Fruit fly (Drosophila melanogaster) whole organism, embryonic: Measurements from ENCODE around the gene Grip128.

ENCODE experiments used
- ATbp ChIP-seq: fragments of 200-800 bp; sonication (Bioruptor generic); optimal IDR thresholded peaks from 2 replicates; lab custom pipeline; 2017; ENCODE audit warnings: missing biosample characterization, mild to moderate bottlenecking, missing genetic modification characterization, missing genetic modification reagents
- CG10209 ChIP-seq: fragments of 200-800 bp; sonication (Bioruptor generic); optimal IDR thresholded peaks from 3 replicates; lab custom pipeline; 2017; ENCODE audit warnings: missing biosample characterization, mild to moderate bottlenecking, missing genetic modification characterization, missing genetic modification reagents
- CG10959 ChIP-seq: fragments of 200-800 bp; sonication (Bioruptor generic); IDR thresholded peaks from 2 replicates; pipeline ENCODE4 v1.3.6; 2022; ENCODE audit warnings: missing biosample characterization, missing genetic modification characterization
- CG10979 ChIP-seq: fragments of 200-800 bp; sonication (Bioruptor generic); optimal IDR thresholded peaks from 2 replicates; lab custom pipeline; 2018; ENCODE audit warnings: missing biosample characterization, mild to moderate bottlenecking, missing genetic modification characterization, moderate library complexity
- CG11560 ChIP-seq: fragments of 200-800 bp; sonication (Bioruptor generic); IDR thresholded peaks from 3 replicates; pipeline ENCODE4 v1.3.6; 2022; ENCODE audit warnings: missing biosample characterization, missing genetic modification characterization
- CG12391 ChIP-seq: fragments of 200-800 bp; sonication (Bioruptor generic); optimal IDR thresholded peaks from 3 replicates; lab custom pipeline; 2018; ENCODE audit warnings: missing biosample characterization, mild to moderate bottlenecking, missing genetic modification characterization, moderate library complexity
- CG12942 ChIP-seq: fragments of 200-800 bp; sonication (Bioruptor generic); optimal IDR thresholded peaks from 3 replicates; lab custom pipeline; 2016; ENCODE audit warnings: missing biosample characterization, missing genetic modification characterization
- CG13287 ChIP-seq: fragments of 200-800 bp; sonication (Bioruptor generic); IDR thresholded peaks from 2 replicates; pipeline ENCODE4 v1.3.6; 2022; ENCODE audit warnings: missing biosample characterization, missing genetic modification characterization; ENCODE audit not compliant: partially characterized antibody
- CG15011 ChIP-seq: fragments of 200-800 bp; sonication (Bioruptor generic); optimal IDR thresholded peaks from 3 replicates; lab custom pipeline; 2018; ENCODE audit warnings: missing biosample characterization, mild to moderate bottlenecking, missing genetic modification characterization
- CG15514 ChIP-seq: fragments of 200-800 bp; sonication (Bioruptor generic); optimal IDR thresholded peaks from 3 replicates; lab custom pipeline; 2017; ENCODE audit warnings: missing biosample characterization, missing genetic modification characterization, mild to moderate bottlenecking, moderate library complexity, missing genetic modification reagents
- CG17361 ChIP-seq: fragments of 200-800 bp; sonication (Bioruptor generic); IDR thresholded peaks from 3 replicates; pipeline ENCODE4 v1.3.6; 2022; ENCODE audit warnings: missing biosample characterization, missing genetic modification characterization
- CG18011 ChIP-seq: fragments of 200-800 bp; sonication (Bioruptor generic); optimal IDR thresholded peaks from 2 replicates; lab custom pipeline; 2017; ENCODE audit warnings: missing biosample characterization, missing genetic modification characterization, mild to moderate bottlenecking, moderate library complexity, missing genotype
- CG2120 ChIP-seq: fragments of 200-800 bp; sonication (Bioruptor generic); optimal IDR thresholded peaks from 3 replicates; lab custom pipeline; 2016; ENCODE audit warnings: missing biosample characterization, missing genetic modification characterization
- CG31388 ChIP-seq: fragments of 200-800 bp; sonication (Bioruptor generic); optimal IDR thresholded peaks from 2 replicates; lab custom pipeline; 2016; ENCODE audit warnings: missing biosample characterization, missing genetic modification characterization
- CG3281 ChIP-seq: fragments of 200-800 bp; sonication (Bioruptor generic); optimal IDR thresholded peaks from 3 replicates; lab custom pipeline; 2017; ENCODE audit warnings: missing biosample characterization, mild to moderate bottlenecking, missing genetic modification characterization
- CG34224 ChIP-seq: fragments of 200-800 bp; sonication (Bioruptor generic); IDR thresholded peaks from 3 replicates; pipeline ENCODE4 v1.3.6; 2022; ENCODE audit warnings: missing biosample characterization, missing genetic modification characterization; ENCODE audit not compliant: partially characterized antibody
- CG5953 ChIP-seq: fragments of 200-800 bp; sonication (Bioruptor generic); IDR thresholded peaks from 2 replicates; pipeline ENCODE4 v1.3.6; 2022; ENCODE audit warnings: missing biosample characterization, missing genetic modification characterization
- CG6654 ChIP-seq: fragments of 200-800 bp; sonication (Bioruptor generic); optimal IDR thresholded peaks from 2 replicates; lab custom pipeline; 2017; ENCODE audit warnings: missing biosample characterization, mild to moderate bottlenecking, missing genetic modification characterization
- CG8478 ChIP-seq: fragments of >200 bp; optimal IDR thresholded peaks from 2 replicates; lab custom pipeline; 2018
- CG8765 ChIP-seq: fragments of 200-800 bp; sonication (Bioruptor generic); IDR thresholded peaks from 2 replicates; pipeline ENCODE4 v1.3.6; 2022; ENCODE audit warnings: missing biosample characterization, missing genetic modification characterization
- CkIIα-i1 ChIP-seq: fragments of 200-800 bp; sonication (Bioruptor generic); IDR thresholded peaks from 2 replicates; pipeline ENCODE4 v1.3.6; 2022; ENCODE audit warnings: missing biosample characterization, missing genetic modification characterization
- Dfd ChIP-seq, 2 experiments: fragments of >200 bp; optimal IDR thresholded peaks; 2 replicates each; lab custom pipeline; 2017; ENCODE audit warnings: missing biosample characterization in 2 of 2, missing genetic modification characterization in 2 of 2
- Drgx ChIP-seq: fragments of 200-800 bp; sonication (Bioruptor generic); IDR thresholded peaks from 2 replicates; pipeline ENCODE4 v1.3.6; 2022; ENCODE audit warnings: missing biosample characterization, missing genetic modification characterization
- E2f2 ChIP-seq: fragments of 200-800 bp; sonication (Bioruptor generic); IDR thresholded peaks from 2 replicates; pipeline ENCODE4 v1.3.6; 2022; ENCODE audit warnings: missing biosample characterization, missing genetic modification characterization
- Ets65A ChIP-seq: fragments of 200-800 bp; sonication (Bioruptor generic); peaks from one replicate; lab custom pipeline; 2016; ENCODE audit warnings: missing biosample characterization, missing genetic modification characterization
- Hsf ChIP-seq: fragments of 200-800 bp; sonication (Bioruptor generic); optimal IDR thresholded peaks from 3 replicates; lab custom pipeline; 2016; ENCODE audit warnings: missing biosample characterization, missing genetic modification characterization
- Pdp1 ChIP-seq, 2 experiments: fragments of 200-800 bp; sonication (Bioruptor generic); optimal IDR thresholded peaks; 3 replicates each; lab custom pipeline; 2016; ENCODE audit warnings: missing biosample characterization in 2 of 2, missing genetic modification characterization in 2 of 2, mild to moderate bottlenecking in 1 of 2, moderate library complexity in 1 of 2
- Sox102F ChIP-seq: fragments of 200-800 bp; sonication (Bioruptor generic); optimal IDR thresholded peaks from 2 replicates; lab custom pipeline; 2018; ENCODE audit warnings: missing biosample characterization, mild to moderate bottlenecking, missing genetic modification characterization, moderate library complexity
- Ssrp ChIP-seq: fragments of 200-800 bp; sonication (Bioruptor generic); optimal IDR thresholded peaks from 2 replicates; lab custom pipeline; 2018; ENCODE audit warnings: missing biosample characterization, mild to moderate bottlenecking, missing genetic modification characterization, moderate library complexity
- Tbp ChIP-seq: fragments of >200 bp; optimal IDR thresholded peaks from 2 replicates; lab custom pipeline; 2018; ENCODE audit warnings: missing biosample characterization, missing genetic modification characterization
- amos ChIP-seq: fragments of 200-800 bp; sonication (Bioruptor generic); IDR thresholded peaks from 2 replicates; pipeline ENCODE4 v1.3.6; 2022; ENCODE audit warnings: missing biosample characterization, missing genetic modification characterization; ENCODE audit not compliant: partially characterized antibody
- ara ChIP-seq: fragments of 200-800 bp; sonication (Bioruptor generic); IDR thresholded peaks from 2 replicates; pipeline ENCODE4 v1.3.6; 2022; ENCODE audit warnings: missing biosample characterization, missing genetic modification characterization
- ato ChIP-seq: fragments of 200-800 bp; sonication (Bioruptor generic); IDR thresholded peaks from 2 replicates; pipeline ENCODE4 v1.3.6; 2022; ENCODE audit warnings: missing biosample characterization, missing genetic modification characterization; ENCODE audit not compliant: partially characterized antibody
- bbx ChIP-seq: fragments of 200-800 bp; sonication (Bioruptor generic); IDR thresholded peaks from 2 replicates; pipeline ENCODE4 v1.3.6; 2022; ENCODE audit warnings: missing biosample characterization, missing genetic modification characterization; ENCODE audit not compliant: partially characterized antibody
- chn ChIP-seq: fragments of 200-800 bp; sonication (Bioruptor generic); optimal IDR thresholded peaks from 2 replicates; lab custom pipeline; 2016; ENCODE audit warnings: missing biosample characterization, missing genetic modification characterization
- dm ChIP-seq: fragments of 200-800 bp; sonication (Bioruptor generic); optimal IDR thresholded peaks from 3 replicates; lab custom pipeline; 2016; ENCODE audit warnings: missing biosample characterization, missing genetic modification characterization
- esg ChIP-seq: fragments of 200-800 bp; sonication (Bioruptor generic); conservative IDR thresholded peaks from 2 replicates; pipeline ENCODE4 v1.3.6; 2022; ENCODE audit warnings: missing biosample characterization, missing genetic modification characterization
- gcm ChIP-seq: fragments of 200-800 bp; sonication (Bioruptor generic); optimal IDR thresholded peaks from 2 replicates; lab custom pipeline; 2019; ENCODE audit warnings: missing biosample characterization, mild to moderate bottlenecking, missing genetic modification characterization, moderate library complexity
- gfzf ChIP-seq: fragments of 200-800 bp; sonication (Bioruptor generic); optimal IDR thresholded peaks from 2 replicates; lab custom pipeline; 2016; ENCODE audit warnings: missing biosample characterization, mild to moderate bottlenecking, missing genetic modification characterization, moderate library complexity
- gsb-n ChIP-seq: fragments of 200-800 bp; sonication (Bioruptor generic); optimal IDR thresholded peaks from 3 replicates; lab custom pipeline; 2018; ENCODE audit warnings: missing biosample characterization, mild to moderate bottlenecking, missing genetic modification characterization
- h ChIP-seq: fragments of >200 bp; optimal IDR thresholded peaks from 2 replicates; lab custom pipeline; 2017
- hbn ChIP-seq: fragments of 200-800 bp; sonication (Bioruptor generic); IDR thresholded peaks from 2 replicates; pipeline ENCODE4 v1.3.6; 2022; ENCODE audit warnings: missing biosample characterization, missing genetic modification characterization; ENCODE audit not compliant: partially characterized antibody
- jing ChIP-seq: fragments of 200-800 bp; sonication (Bioruptor generic); optimal IDR thresholded peaks from 2 replicates; lab custom pipeline; 2018; ENCODE audit warnings: missing biosample characterization, mild to moderate bottlenecking, missing genetic modification characterization
- nerfin-1 ChIP-seq: fragments of 200-800 bp; sonication (Bioruptor generic); optimal IDR thresholded peaks from 3 replicates; lab custom pipeline; 2019; ENCODE audit warnings: missing biosample characterization, mild to moderate bottlenecking, missing genetic modification characterization, moderate library complexity
- sisA ChIP-seq: fragments of 200-800 bp; sonication (Bioruptor generic); IDR thresholded peaks from 2 replicates; pipeline ENCODE4 v1.3.6; 2022; ENCODE audit warnings: missing biosample characterization, missing genetic modification characterization
- slbo ChIP-seq: fragments of 200-800 bp; sonication (Bioruptor generic); IDR thresholded peaks from 2 replicates; pipeline ENCODE4 v1.3.6; 2022; ENCODE audit warnings: missing biosample characterization, missing genetic modification characterization
- ssp ChIP-seq: fragments of 200-800 bp; sonication (Bioruptor generic); IDR thresholded peaks from 2 replicates; pipeline ENCODE4 v1.3.6; 2022; ENCODE audit warnings: missing biosample characterization, missing genetic modification characterization
- tna ChIP-seq: fragments of 200-800 bp; sonication (Bioruptor generic); IDR thresholded peaks from 2 replicates; pipeline ENCODE4 v1.3.6; 2022; ENCODE audit warnings: missing biosample characterization, missing genetic modification characterization; ENCODE audit not compliant: partially characterized antibody
- vnd ChIP-seq: fragments of 200-800 bp; sonication (Bioruptor generic); IDR thresholded peaks from 3 replicates; pipeline ENCODE4 v1.3.6; 2022; ENCODE audit warnings: missing biosample characterization, missing genetic modification characterization; ENCODE audit not compliant: partially characterized antibody
- zen ChIP-seq: fragments of 200-800 bp; sonication (Bioruptor generic); optimal IDR thresholded peaks from 3 replicates; lab custom pipeline; 2018; ENCODE audit warnings: missing biosample characterization, mild to moderate bottlenecking, missing genetic modification characterization, moderate library complexity
- zen2 ChIP-seq: fragments of 200-800 bp; sonication (Bioruptor generic); IDR thresholded peaks from 3 replicates; pipeline ENCODE4 v1.3.6; 2022; ENCODE audit warnings: missing biosample characterization, missing genetic modification characterization; ENCODE audit not compliant: partially characterized antibody

Grip128 gene

DNA sequence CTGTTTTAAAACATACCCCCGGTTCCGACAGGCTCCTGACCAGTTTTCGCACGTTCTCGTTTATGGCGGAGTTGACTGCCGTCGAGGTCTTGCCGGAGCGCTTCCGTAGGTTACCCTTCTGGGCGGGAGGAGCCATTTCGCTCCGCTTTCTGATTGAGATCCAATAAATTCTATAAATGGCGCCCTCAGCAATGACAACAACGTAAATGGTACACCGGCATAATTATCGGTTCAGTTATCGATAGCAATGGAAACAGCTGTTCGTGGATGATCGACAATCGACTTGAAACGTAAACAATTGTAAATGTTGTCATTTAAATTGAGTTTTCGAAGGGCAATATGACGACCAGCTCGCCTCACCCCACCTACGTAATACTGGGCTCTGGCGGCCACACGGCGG, at the start of gene Grip128, which contains the start of gene Alg14:
Gene Grip128, minus strand, starts transcription at position 216 of the 400 bp plus-strand sequence.
Gene Alg14, plus strand, starts transcription at position 261 of the 400 bp plus-strand sequence.
- TF ChIP-seq sisA (GFP tag; lab: Robert Waterston, UW) (no peak), CG8478 (lab: Kevin White, UChicago) (no peak), Tbp (GFP tag; lab: Kevin White, UChicago) (no peak), nerfin-1 (tag; lab: Kevin White, UChicago) (no peak), ATbp (GFP tag; lab: Kevin White, UChicago) (no peak), CG8765 (GFP tag; lab: Robert Waterston, UW) (no peak), CkIIα-i1 (GFP tag; lab: Robert Waterston, UW) (no peak), Drgx (no peak), esg (GFP tag; lab: Robert Waterston, UW) (no peak), CG34224 (GFP tag; lab: Robert Waterston, UW) (peak; percentile 75), gfzf (GFP tag; lab: Kevin White, UChicago) (no peak), chn (no peak), CG18011 (GFP tag; lab: Kevin White, UChicago) (peak; percentile 57), CG3281 (no peak), CG17361 (peak; percentile 38; the same call in 2 of the 3 replicates), ato (GFP tag; lab: Robert Waterston, UW) (0 out of 2 replicates have a peak, but pooled peaks have one; percentile 41), vnd (GFP tag; lab: Robert Waterston, UW) (0 out of 3 replicates have a peak, but pooled peaks have one; percentile 29), gsb-n (tag; lab: Kevin White, UChicago) (no peak), ssp (GFP tag; lab: Robert Waterston, UW) (no peak), jing (GFP tag; lab: Kevin White, UChicago) (no peak), CG10959 (GFP tag; lab: Robert Waterston, UW) (no peak), Sox102F (GFP tag; lab: Kevin White, UChicago) (no peak), dm (GFP tag; lab: Kevin White, UChicago) (no peak), CG10979 (tag; lab: Kevin White, UChicago) (no peak), bbx (peak; percentile 66), gcm (GFP tag; lab: Kevin White, UChicago) (no peak), Pdp1 (GFP tag; optimal IDR thresholded peaks at IDR 0.05; lab: Kevin White, UChicago) (no peak), CG10209 (no peak), Hsf (GFP tag; lab: Kevin White, UChicago) (no peak), CG13287 (peak; percentile 68), CG6654 (GFP tag; lab: Kevin White, UChicago) (no peak), h (lab: Kevin White, UChicago) (no peak), tna (GFP tag; lab: Robert Waterston, UW) (peak; percentile 66), CG2120 (GFP tag; lab: Kevin White, UChicago) (no peak), Ets65A (GFP tag; lab: Kevin White, UChicago) (no peak), E2f2 (GFP tag; lab: Robert Waterston, UW) (peak; percentile 62), CG11560 (tag; lab: Robert Waterston, UW) (no peak), slbo (GFP tag; lab: Robert Waterston, UW) (no peak), CG31388 (GFP tag; lab: Kevin White, UChicago) (no peak), Dfd (GFP tag; optimal IDR thresholded peaks at IDR 0.05; lab: Kevin White, UChicago) (no peak), CG5953 (no peak), zen (tag; lab: Kevin White, UChicago) (no peak), amos (peak; percentile 29; the same call in 1 of the 2 replicates), Ssrp (no peak), zen2 (GFP tag; lab: Robert Waterston, UW) (peak; percentile 59; the same call in 1 of the 3 replicates), CG15514 (GFP tag; lab: Kevin White, UChicago) (peak; percentile 62), hbn (GFP tag; lab: Robert Waterston, UW) (0 out of 2 replicates have a peak, but pooled peaks have one; percentile 29), ara (no peak), CG15011 (no peak), CG12942 (GFP tag; lab: Kevin White, UChicago) (no peak), CG12391 (tag; lab: Kevin White, UChicago) (no peak)
